Worm (Caenorhabditis elegans) whole organism, L4/young adult: Measurements from ENCODE around the gene fbxa-32.

Experiments used
- W03F9.2 ChIP-seq: fragments of 150-350 bp; optimal IDR thresholded peaks from 2 replicates; lab custom pipeline; 2014; ENCODE audit warnings: missing biosample characterization, missing genetic modification characterization
- him-1 ChIP-seq: sonication (generic microtip); optimal IDR thresholded peaks from 2 replicates; lab custom pipeline; 2016; ENCODE audit warnings: missing genotype, missing genetic modification reagents, missing genetic modification characterization, missing compliant biosample characterization

DNA sequence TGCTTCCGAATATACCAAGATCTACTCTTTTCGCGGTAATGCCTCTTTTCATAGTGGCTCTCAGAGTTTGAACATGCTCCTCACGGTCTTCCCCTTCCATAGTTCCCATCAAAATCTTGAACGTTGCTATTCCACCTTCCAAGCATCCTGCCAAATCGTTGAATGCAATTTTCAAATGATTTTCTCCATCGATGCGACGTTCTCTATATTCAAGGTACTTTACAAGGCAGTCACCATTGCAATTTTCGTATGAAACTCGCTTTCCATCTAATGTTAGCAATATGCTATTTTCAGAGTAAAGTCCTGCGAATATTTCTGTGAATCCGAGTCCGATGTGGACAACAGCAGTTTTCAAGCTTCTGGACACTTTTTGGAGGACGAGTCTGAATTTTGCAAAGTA is 45.2 kb upstream of the fbxa-32 start:
- TF ChIP-seq W03F9.2 (no peak), him-1 (tag; lab: Kevin White, UChicago) (no peak)
